Worm (Caenorhabditis elegans) whole organism, L3 larva: Measurements from ENCODE around the gene C54E10.3.

Source experiments
- R02D3.7 ChIP-seq: fragments of 150-350 bp; optimal IDR thresholded peaks from 2 replicates; lab custom pipeline; 2014; ENCODE audit warnings: missing biosample characterization, missing genetic modification characterization
- ZK546.5 ChIP-seq: sonication (generic microtip); optimal IDR thresholded peaks from 2 replicates; lab custom pipeline; 2017; ENCODE audit warnings: missing biosample characterization, missing genetic modification characterization
- lin-39 ChIP-seq: fragments of 150-350 bp; optimal IDR thresholded peaks from 2 replicates; lab custom pipeline; 2018; ENCODE audit warnings: missing biosample characterization, missing genetic modification reagents, missing genetic modification characterization
- mdl-1 ChIP-seq: fragments of 150-350 bp; optimal IDR thresholded peaks from 2 replicates; lab custom pipeline; 2014; ENCODE audit warnings: missing biosample characterization, missing genetic modification characterization
- nhr-12 ChIP-seq: fragments of 150-350 bp; optimal IDR thresholded peaks from 2 replicates; lab custom pipeline; 2014; ENCODE audit warnings: missing biosample characterization, missing genetic modification characterization
- nhr-23 ChIP-seq: fragments of 150-350 bp; optimal IDR thresholded peaks from 2 replicates; lab custom pipeline; 2014; ENCODE audit warnings: missing biosample characterization, missing genetic modification reagents, missing genetic modification characterization
- nhr-28 ChIP-seq: fragments of 150-350 bp; optimal IDR thresholded peaks from 2 replicates; lab custom pipeline; 2014; ENCODE audit warnings: missing biosample characterization, missing genetic modification characterization
- nhr-77 ChIP-seq: fragments of 150-350 bp; optimal IDR thresholded peaks from 2 replicates; lab custom pipeline; 2014; ENCODE audit warnings: missing biosample characterization, missing genetic modification characterization
- sea-2 ChIP-seq: fragments of 150-350 bp; sonication (generic microtip); optimal IDR thresholded peaks from 4 replicates; lab custom pipeline; 2014; ENCODE audit warnings: missing biosample characterization, missing genetic modification reagents, missing genetic modification characterization
- unc-62 ChIP-seq: fragments of 150-350 bp; sonication (generic microtip); optimal IDR thresholded peaks from 4 replicates; lab custom pipeline; 2014; ENCODE audit warnings: missing biosample characterization, missing genetic modification reagents, missing genetic modification characterization

DNA sequence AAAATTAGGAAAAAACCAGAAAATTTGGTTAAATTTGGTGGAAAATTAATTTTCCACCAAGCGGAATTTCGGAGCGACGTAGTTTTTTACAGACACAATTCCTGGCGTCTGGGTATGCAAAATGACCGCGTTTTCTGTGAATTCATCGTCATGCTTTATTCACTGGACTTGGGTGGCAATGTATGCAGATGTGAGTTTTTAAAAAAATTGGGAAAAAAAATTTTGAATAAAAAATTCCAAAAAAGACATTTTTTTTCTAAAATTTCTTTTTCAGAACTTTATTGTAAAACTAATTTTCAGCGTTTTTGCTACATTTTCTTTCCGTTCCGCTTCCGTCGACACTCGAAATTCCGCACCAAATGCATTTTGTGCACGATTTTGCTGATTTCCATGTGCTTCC lies 555 bp downstream of the C54E10.3 start, which contains the start of gene C54E10.7:
- TF ChIP-seq sea-2 (GFP tag; lab: Kevin White, UChicago) (no peak), nhr-28 (tag; lab: Kevin White, UChicago) (no peak), nhr-23 (tag; lab: Kevin White, UChicago) (no peak), mdl-1 (tag; lab: Kevin White, UChicago) (no peak), lin-39 (tag; lab: Kevin White, UChicago) (no peak), nhr-12 (tag; lab: Kevin White, UChicago) (no peak), ZK546.5 (tag; lab: Kevin White, UChicago) (no peak), unc-62 (no peak), R02D3.7 (tag; lab: Kevin White, UChicago) (no peak), nhr-77 (tag; lab: Kevin White, UChicago) (no peak)
